Worm (Caenorhabditis elegans): ENCODE results near the gene C16B8.2.

DNA sequence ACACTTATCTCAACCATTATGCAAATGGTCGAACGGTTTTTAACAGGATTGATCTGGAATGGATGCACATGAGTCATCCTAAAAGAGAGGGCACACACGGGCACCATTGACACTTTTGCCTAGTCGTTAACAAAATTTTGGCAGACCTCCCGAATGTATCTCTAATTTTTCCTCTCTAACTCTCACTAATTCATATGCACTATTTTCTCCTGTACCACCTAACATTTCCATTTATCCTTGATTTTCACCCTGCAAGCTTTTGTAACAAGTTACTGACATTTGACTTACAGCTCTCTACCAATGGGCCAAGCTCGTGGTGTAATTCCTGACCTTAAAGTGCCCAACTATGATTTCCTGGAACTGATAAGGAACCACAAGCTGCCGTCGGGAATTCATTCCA, 49.2 kb downstream of the C16B8.2 start, which contains the start of gene T22B2.3:
- TF ChIP-seq rpc-1 (optimal IDR thresholded peaks at IDR 0.05) (no peak), rpc-1 (tag; optimal IDR thresholded peaks at IDR 0.05) (no peak), chd-7 (tag; optimal IDR thresholded peaks at IDR 0.05) (no peak), sea-2 (GFP tag; IDR thresholded peaks at IDR 0.05) (no peak), madf-6 (GFP tag; IDR thresholded peaks at IDR 0.05) (no peak), lin-26 (GFP tag; IDR thresholded peaks at IDR 0.05) (no peak), madf-8 (GFP tag; conservative IDR thresholded peaks at IDR 0.05) (no peak), hlh-26 (GFP tag; conservative IDR thresholded peaks at IDR 0.05) (no peak), hlh-12 (tag; optimal IDR thresholded peaks at IDR 0.05) (no peak), attf-3 (GFP tag; conservative IDR thresholded peaks at IDR 0.05) (no peak), Y53F4B.3 (GFP tag; IDR thresholded peaks at IDR 0.05) (no peak), cebp-1 (GFP tag; IDR thresholded peaks at IDR 0.05) (no peak), cebp-1 (tag; optimal IDR thresholded peaks at IDR 0.05) (no peak), mxl-1 (tag; optimal IDR thresholded peaks at IDR 0.05) (no peak), pha-4 (tag; optimal IDR thresholded peaks at IDR 0.05) (no peak)

Measured in whole organism, young adult.